Fruit fly (Drosophila melanogaster): Measurements from ENCODE around the gene Blimp-1.

The Blimp-1 gene

dm6 chr3L:5638542-5639045, 7.8 kb downstream of the Blimp-1 start:
- no peak for TF ChIP-seq CG17801 (GFP tag; optimal IDR thresholded peaks at IDR 0.05; ENCODE audit: partially characterized antibody)

- no peak for TF ChIP-seq CG17801 (GFP tag; optimal IDR thresholded peaks at IDR 0.05; ENCODE audit: partially characterized antibody)
Measured at dm6 chr3L:5639474-5639873, 8.7 kb downstream of the Blimp-1 start.

dm6 chr3L:5640689-5641088, 9.9 kb downstream of the Blimp-1 start:
- no peak for TF ChIP-seq CG17801 (GFP tag; optimal IDR thresholded peaks at IDR 0.05; ENCODE audit: partially characterized antibody)

dm6 chr3L:5641120-5641519, 10.3 kb downstream of the Blimp-1 start:
- no peak for TF ChIP-seq CG17801 (GFP tag; optimal IDR thresholded peaks at IDR 0.05; ENCODE audit: partially characterized antibody)

dm6 chr3L:5641547-5641946, 10.8 kb downstream of the Blimp-1 start:
- TF ChIP-seq CG17801 (GFP tag; optimal IDR thresholded peaks at IDR 0.05; ENCODE audit: partially characterized antibody): no peak

- TF ChIP-seq CG17801 (GFP tag; optimal IDR thresholded peaks at IDR 0.05; ENCODE audit: partially characterized antibody): no peak
Measured at dm6 chr3L:5642837-5643236, 12.1 kb downstream of the Blimp-1 start.

- TF ChIP-seq CG17801 (GFP tag; optimal IDR thresholded peaks at IDR 0.05; ENCODE audit: partially characterized antibody): no peak
Measured at dm6 chr3L:5643733-5644132, 12.9 kb downstream of the Blimp-1 start.

dm6 chr3L:5654403-5654883, 23.7 kb downstream of the Blimp-1 start, which contains the start of gene lin-28:
TSS of gene lin-28 (plus strand) at chr3L:5654681.
- TF ChIP-seq CG17801 (GFP tag; optimal IDR thresholded peaks at IDR 0.05; ENCODE audit: partially characterized antibody): no peak

- TF ChIP-seq CG17801 (GFP tag; optimal IDR thresholded peaks at IDR 0.05; ENCODE audit: partially characterized antibody): no peak
Measured at dm6 chr3L:5654955-5655750, 24.4 kb downstream of the Blimp-1 start.

dm6 chr3L:5655751-5656276, 25.0 kb downstream of the Blimp-1 start:
- TF ChIP-seq CG17801 (GFP tag; optimal IDR thresholded peaks at IDR 0.05; ENCODE audit: partially characterized antibody): no peak

dm6 chr3L:5657221-5657963, 26.6 kb downstream of the Blimp-1 start, which contains the start of gene sif:
TSS of gene sif (plus strand) at chr3L:5657913.
- TF ChIP-seq CG17801 (GFP tag; optimal IDR thresholded peaks at IDR 0.05; ENCODE audit: partially characterized antibody): no peak

- no peak for TF ChIP-seq CG17801 (GFP tag; optimal IDR thresholded peaks at IDR 0.05; ENCODE audit: partially characterized antibody)
Measured at dm6 chr3L:5658368-5658767, 27.6 kb downstream of the Blimp-1 start.

- TF ChIP-seq CG17801 (GFP tag; optimal IDR thresholded peaks at IDR 0.05; ENCODE audit: partially characterized antibody): no peak
Measured at dm6 chr3L:5662071-5662470, 31.3 kb downstream of the Blimp-1 start, which contains the start of gene Sse. TSS of gene Sse (minus strand) at chr3L:5662247.

- no peak for TF ChIP-seq CG17801 (GFP tag; optimal IDR thresholded peaks at IDR 0.05; ENCODE audit: partially characterized antibody)
Measured at dm6 chr3L:5663250-5663649, 32.5 kb downstream of the Blimp-1 start.
